Worm (Caenorhabditis elegans) whole organism, L1 larva: ENCODE measurements around the gene Y54G2A.57.

ENCODE experiments used
- ama-1 ChIP-seq: fragments of 150-350 bp; optimal IDR thresholded peaks from 2 replicates; lab custom pipeline; 2014
- blmp-1 ChIP-seq: fragments of 150-350 bp; optimal IDR thresholded peaks from 2 replicates; lab custom pipeline; 2014; ENCODE audit warnings: missing biosample characterization, missing genetic modification characterization
- egl-27 ChIP-seq, 2 experiments: fragments of 150-350 bp in 1 of 2; sonication (generic microtip); optimal IDR thresholded peaks; 3 replicates each; lab custom pipeline; 2017 to 2018; ENCODE audit warnings: missing biosample characterization in 2 of 2, missing genetic modification characterization in 2 of 2, missing genetic modification reagents in 2 of 2
- fkh-4 ChIP-seq: sonication (generic microtip); optimal IDR thresholded peaks from 2 replicates; lab custom pipeline; 2016; ENCODE audit warnings: missing compliant biosample characterization, missing genetic modification characterization, borderline replicate concordance
- pag-3 ChIP-seq: sonication (generic microtip); optimal IDR thresholded peaks from 2 replicates; lab custom pipeline; 2017; ENCODE audit warnings: missing genetic modification characterization, mild to moderate bottlenecking, missing compliant biosample characterization, antibody characterized with exemption, borderline replicate concordance; ENCODE audit not compliant: insufficient read depth
- rnt-1 ChIP-seq: sonication (generic microtip); optimal IDR thresholded peaks from 2 replicates; lab custom pipeline; 2016; ENCODE audit warnings: mild to moderate bottlenecking, missing genetic modification characterization, moderate library complexity, missing compliant biosample characterization
- snpc-4 ChIP-seq: fragments of 150-350 bp; optimal IDR thresholded peaks from 2 replicates; lab custom pipeline; 2014; ENCODE audit warnings: missing biosample characterization, missing genetic modification characterization
- sox-4 ChIP-seq: sonication (generic microtip); optimal IDR thresholded peaks from 2 replicates; lab custom pipeline; 2016; ENCODE audit warnings: missing genetic modification characterization, missing compliant biosample characterization
- unc-62 ChIP-seq: fragments of 150-350 bp; optimal IDR thresholded peaks from 2 replicates; lab custom pipeline; 2014; ENCODE audit warnings: missing biosample characterization, missing genetic modification reagents, missing genetic modification characterization
- zag-1 ChIP-seq: fragments of 150-350 bp; optimal IDR thresholded peaks from 2 replicates; lab custom pipeline; 2014; ENCODE audit warnings: missing biosample characterization, missing genetic modification characterization
- ztf-11 ChIP-seq, 2 experiments: sonication (generic microtip); optimal IDR thresholded peaks; 2 replicates each; lab custom pipeline; 2016 to 2017; ENCODE audit warnings: missing genetic modification characterization in 2 of 2, missing biosample characterization in 1 of 2, missing compliant biosample characterization in 1 of 2

DNA sequence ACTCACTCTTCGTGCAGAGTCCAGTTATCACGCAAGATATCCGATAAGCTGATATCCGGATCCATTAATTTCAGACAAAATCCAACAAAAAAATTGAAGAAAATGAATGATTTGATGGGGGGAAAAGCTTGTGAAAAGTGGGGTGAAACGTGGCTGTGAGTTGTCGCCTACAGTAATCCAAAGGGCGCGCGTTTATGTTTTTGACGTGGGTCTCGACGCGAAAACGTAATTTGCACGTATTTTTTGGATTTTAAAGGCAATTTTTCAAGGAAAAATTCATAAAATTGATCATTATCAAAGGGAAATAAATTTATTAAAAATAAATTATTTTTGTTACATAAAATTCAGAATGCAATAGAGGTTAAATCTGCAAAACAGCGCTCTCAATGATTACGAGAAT is 39.1 kb downstream of the Y54G2A.57 start, which contains the start of gene Y54G2A.73:
- no peak for TF ChIP-seq rnt-1
- TF ChIP-seq egl-27 (tag; optimal IDR thresholded peaks at IDR 0.05; lab: Kevin White, UChicago): no peak
- TF ChIP-seq sox-4: no peak
- TF ChIP-seq unc-62 (GFP tag; lab: Kevin White, UChicago): no peak
- no peak for TF ChIP-seq blmp-1 (tag; lab: Kevin White, UChicago)
- TF ChIP-seq ztf-11 (tag; optimal IDR thresholded peaks at IDR 0.05; lab: Kevin White, UChicago): no peak
- TF ChIP-seq ama-1 (lab: Kevin White, UChicago): no peak
- no peak for TF ChIP-seq snpc-4 (tag; lab: Kevin White, UChicago)
- no peak for TF ChIP-seq pag-3 (tag; lab: Kevin White, UChicago)
- TF ChIP-seq zag-1 (tag; lab: Kevin White, UChicago): no peak
- no peak for TF ChIP-seq fkh-4 (tag; lab: Kevin White, UChicago)
